Worm (Caenorhabditis elegans) whole organism, young adult: Measurements from ENCODE around the gene E02H9.3.

Source experiments
- B0019.2 ChIP-seq: fragments of 200-800 bp; sonication (Bioruptor generic); conservative IDR thresholded peaks from 2 replicates; pipeline ENCODE4 v1.3.6; 2022; ENCODE audit warnings: missing genetic modification reagents, missing genetic modification characterization, missing compliant biosample characterization
- B0035.1 ChIP-seq: sonication (generic microtip); optimal IDR thresholded peaks from 2 replicates; lab custom pipeline; 2016; ENCODE audit warnings: missing genetic modification characterization, mild to moderate bottlenecking, missing compliant biosample characterization, missing genotype, missing genetic modification reagents
- D2030.7 ChIP-seq: fragments of 200-800 bp; sonication (Bioruptor generic); IDR thresholded peaks from 2 replicates; pipeline ENCODE4 v1.3.6; 2022; ENCODE audit warnings: missing genetic modification reagents, missing genetic modification characterization, missing compliant biosample characterization
- F10E7.11 ChIP-seq: sonication (generic microtip); optimal IDR thresholded peaks from 2 replicates; lab custom pipeline; 2017; ENCODE audit warnings: mild to moderate bottlenecking, missing genetic modification characterization, moderate library complexity, missing compliant biosample characterization
- F33H1.4 ChIP-seq: fragments of 200-800 bp; sonication (Bioruptor generic); IDR thresholded peaks from 2 replicates; pipeline ENCODE4 v1.3.6; 2022; ENCODE audit warnings: missing genetic modification reagents, missing genetic modification characterization, missing compliant biosample characterization
- F39B2.1 ChIP-seq: fragments of 200-800 bp; sonication (Bioruptor generic); IDR thresholded peaks from 2 replicates; pipeline ENCODE4 v1.3.6; 2022; ENCODE audit warnings: missing genetic modification reagents, missing genetic modification characterization, missing compliant biosample characterization
- F52B5.7 ChIP-seq: sonication (generic microtip); optimal IDR thresholded peaks from 2 replicates; lab custom pipeline; 2016; ENCODE audit warnings: mild to moderate bottlenecking, missing genetic modification characterization, missing compliant biosample characterization
- K11D2.4 ChIP-seq: fragments of 200-800 bp; sonication (Bioruptor generic); IDR thresholded peaks from 2 replicates; pipeline ENCODE4 v1.3.6; 2022; ENCODE audit warnings: missing genetic modification reagents, missing genetic modification characterization, missing compliant biosample characterization
- T26A5.8 ChIP-seq: sonication (generic microtip); optimal IDR thresholded peaks from 2 replicates; lab custom pipeline; 2016; ENCODE audit warnings: missing genetic modification characterization, missing compliant biosample characterization
- Y53G8AR.9 ChIP-seq: fragments of 200-800 bp; sonication (Bioruptor generic); conservative IDR thresholded peaks from 2 replicates; pipeline ENCODE4 v1.3.6; 2022; ENCODE audit warnings: missing genetic modification reagents, missing genetic modification characterization, missing compliant biosample characterization
- Y67H2A.10 ChIP-seq: fragments of 200-800 bp; sonication (Bioruptor generic); conservative IDR thresholded peaks from 2 replicates; pipeline ENCODE4 v1.3.6; 2022; ENCODE audit warnings: missing genetic modification reagents, missing genetic modification characterization, missing compliant biosample characterization
- Y79H2A.3 ChIP-seq: fragments of 200-800 bp; sonication (Bioruptor generic); conservative IDR thresholded peaks from 2 replicates; pipeline ENCODE4 v1.3.6; 2022; ENCODE audit warnings: missing genetic modification reagents, missing genetic modification characterization, missing compliant biosample characterization
- ama-1 ChIP-seq, 3 experiments: fragments of 150-350 bp in 1 of 3; sonication (generic microtip) in 2 of 3; optimal IDR thresholded peaks; 2 replicates each; lab custom pipeline; 2014 to 2018; ENCODE audit warnings: missing biosample characterization in 2 of 3, missing genetic modification characterization in 2 of 3, missing genetic modification reagents in 2 of 3
- atf-7 ChIP-seq: sonication (generic microtip); optimal IDR thresholded peaks from 2 replicates; lab custom pipeline; 2017; ENCODE audit warnings: mild to moderate bottlenecking, missing genetic modification characterization, missing compliant biosample characterization
- attf-5 ChIP-seq: fragments of 200-800 bp; sonication (Bioruptor generic); optimal IDR thresholded peaks from 2 replicates; lab custom pipeline; 2018; ENCODE audit warnings: mild to moderate bottlenecking, missing genetic modification characterization, missing compliant biosample characterization
- cebp-1 ChIP-seq, 2 experiments: fragments of 200-800 bp in 1 of 2; sonication (Bioruptor generic) in 1 of 2; sonication (generic microtip) in 1 of 2; IDR thresholded peaks in 1 of 2; optimal IDR thresholded peaks in 1 of 2; 2 replicates each; pipeline versions ENCODE4 v1.3.6 to Lab custom; 2017 to 2022; ENCODE audit warnings: missing compliant biosample characterization in 2 of 2, missing genetic modification characterization in 2 of 2, mild to moderate bottlenecking in 1 of 2, missing genetic modification reagents in 1 of 2, moderate library complexity in 1 of 2
- ceh-40 ChIP-seq: fragments of 200-800 bp; sonication (Bioruptor generic); IDR thresholded peaks from 2 replicates; pipeline ENCODE4 v1.3.6; 2022; ENCODE audit warnings: missing genetic modification characterization, missing compliant biosample characterization
- dox-1 ChIP-seq: fragments of 200-800 bp; sonication (Bioruptor generic); IDR thresholded peaks from 2 replicates; pipeline ENCODE4 v1.3.6; 2022; ENCODE audit warnings: missing genetic modification reagents, missing genetic modification characterization, missing compliant biosample characterization
- dpl-1 ChIP-seq: fragments of 150-350 bp; optimal IDR thresholded peaks from 2 replicates; lab custom pipeline; 2014; ENCODE audit warnings: missing biosample characterization, missing genetic modification reagents, missing genetic modification characterization
- efl-1 ChIP-seq: fragments of 150-350 bp; optimal IDR thresholded peaks from 2 replicates; lab custom pipeline; 2014; ENCODE audit warnings: missing biosample characterization, missing genetic modification reagents, missing genetic modification characterization
- ets-4 ChIP-seq: fragments of 200-800 bp; sonication (Bioruptor generic); optimal IDR thresholded peaks from 2 replicates; lab custom pipeline; 2018; ENCODE audit warnings: mild to moderate bottlenecking, missing genetic modification characterization, missing compliant biosample characterization
- fkh-3 ChIP-seq: sonication (generic microtip); optimal IDR thresholded peaks from 2 replicates; lab custom pipeline; 2016; ENCODE audit warnings: mild to moderate bottlenecking, missing genetic modification characterization, missing compliant biosample characterization
- gei-17 ChIP-seq: fragments of 200-800 bp; sonication (Bioruptor generic); optimal IDR thresholded peaks from 2 replicates; lab custom pipeline; 2018; ENCODE audit warnings: mild to moderate bottlenecking, missing genetic modification characterization, missing compliant biosample characterization
- him-1 ChIP-seq: sonication (generic microtip); optimal IDR thresholded peaks from 2 replicates; lab custom pipeline; 2016; ENCODE audit warnings: missing genotype, missing genetic modification reagents, missing genetic modification characterization, missing compliant biosample characterization
- hlh-26 ChIP-seq: fragments of 200-800 bp; sonication (Bioruptor generic); conservative IDR thresholded peaks from 2 replicates; pipeline ENCODE4 v1.3.6; 2022; ENCODE audit warnings: missing genetic modification reagents, missing genetic modification characterization, missing compliant biosample characterization
- hmg-1.2 ChIP-seq: fragments of 200-800 bp; sonication (Bioruptor generic); IDR thresholded peaks from 2 replicates; pipeline ENCODE4 v1.3.6; 2022; ENCODE audit warnings: missing genetic modification reagents, missing genetic modification characterization, missing compliant biosample characterization
- lag-1 ChIP-seq: fragments of 200-800 bp; sonication (Bioruptor generic); IDR thresholded peaks from 2 replicates; pipeline ENCODE4 v1.3.6; 2022; ENCODE audit warnings: missing genetic modification reagents, missing genetic modification characterization, missing compliant biosample characterization
- let-607 ChIP-seq, 2 experiments: fragments of 200-800 bp in 1 of 2; sonication (Bioruptor generic) in 1 of 2; sonication (generic microtip) in 1 of 2; optimal IDR thresholded peaks; 2 replicates each; lab custom pipeline; 2016 to 2018; ENCODE audit warnings: mild to moderate bottlenecking in 2 of 2, missing compliant biosample characterization in 2 of 2, missing genetic modification characterization in 2 of 2, moderate library complexity in 2 of 2, missing genotype in 1 of 2
- lin-40 ChIP-seq: sonication (generic microtip); optimal IDR thresholded peaks from 2 replicates; lab custom pipeline; 2016; ENCODE audit warnings: missing genetic modification characterization, mild to moderate bottlenecking, missing compliant biosample characterization, missing genotype, missing genetic modification reagents
- lin-54 ChIP-seq: fragments of 200-800 bp; sonication (Bioruptor generic); optimal IDR thresholded peaks from 2 replicates; lab custom pipeline; 2018; ENCODE audit warnings: mild to moderate bottlenecking, missing genetic modification characterization, missing compliant biosample characterization
- lsl-1 ChIP-seq: fragments of 200-800 bp; sonication (Bioruptor generic); optimal IDR thresholded peaks from 2 replicates; lab custom pipeline; 2018; ENCODE audit warnings: mild to moderate bottlenecking, missing genetic modification characterization, moderate library complexity, missing compliant biosample characterization
- mel-28 ChIP-seq: sonication (generic microtip); optimal IDR thresholded peaks from 2 replicates; lab custom pipeline; 2016; ENCODE audit warnings: borderline replicate concordance, mild to moderate bottlenecking, missing genetic modification characterization, missing compliant biosample characterization
- nfya-1 ChIP-seq: sonication (generic microtip); optimal IDR thresholded peaks from 2 replicates; lab custom pipeline; 2017; ENCODE audit warnings: antibody characterized with exemption, missing compliant biosample characterization, missing genetic modification characterization, borderline replicate concordance; ENCODE audit not compliant: insufficient read depth
- nfya-2 ChIP-seq: fragments of 200-800 bp; sonication (Bioruptor generic); IDR thresholded peaks from 2 replicates; pipeline ENCODE4 v1.3.6; 2022; ENCODE audit warnings: missing genetic modification reagents, missing genetic modification characterization, missing compliant biosample characterization
- pbrm-1 ChIP-seq: fragments of 200-800 bp; sonication (Bioruptor generic); IDR thresholded peaks from 2 replicates; pipeline ENCODE4 v1.3.6; 2022; ENCODE audit warnings: missing genetic modification reagents, missing genetic modification characterization, missing compliant biosample characterization
- repo-1 ChIP-seq: sonication (generic microtip); optimal IDR thresholded peaks from 2 replicates; lab custom pipeline; 2017; ENCODE audit warnings: mild to moderate bottlenecking, missing genetic modification characterization, missing compliant biosample characterization
- snpc-1.3 ChIP-seq: sonication (generic microtip); optimal IDR thresholded peaks from 2 replicates; lab custom pipeline; 2017; ENCODE audit warnings: missing genetic modification characterization, mild to moderate bottlenecking, missing compliant biosample characterization, antibody characterized with exemption, moderate library complexity, missing genotype, missing genetic modification reagents; ENCODE audit not compliant: insufficient read depth
- snpc-4 ChIP-seq, 5 experiments: fragments of 150-350 bp in 1 of 5; sonication (generic microtip) in 4 of 5; optimal IDR thresholded peaks; 2 replicates each; lab custom pipeline; 2014 to 2018; ENCODE audit warnings: missing genetic modification characterization in 5 of 5, missing biosample characterization in 3 of 5, antibody characterized with exemption in 2 of 5, mild to moderate bottlenecking in 2 of 5, missing compliant biosample characterization in 2 of 5, missing genotype in 2 of 5, moderate library complexity in 2 of 5, missing genetic modification reagents in 1 of 5
- sptf-2 ChIP-seq: fragments of 200-800 bp; sonication (Bioruptor generic); optimal IDR thresholded peaks from 2 replicates; lab custom pipeline; 2018; ENCODE audit warnings: mild to moderate bottlenecking, missing genetic modification characterization, missing compliant biosample characterization
- tbx-9 ChIP-seq: sonication (generic microtip); optimal IDR thresholded peaks from 2 replicates; lab custom pipeline; 2016; ENCODE audit warnings: borderline replicate concordance, missing genetic modification characterization, inconsistent platforms, missing compliant biosample characterization
- unc-62 ChIP-seq: fragments of 150-350 bp; optimal IDR thresholded peaks from 2 replicates; lab custom pipeline; 2014; ENCODE audit warnings: missing biosample characterization, missing genetic modification reagents, missing genetic modification characterization
- ztf-18 ChIP-seq: sonication (generic microtip); optimal IDR thresholded peaks from 2 replicates; lab custom pipeline; 2016; ENCODE audit warnings: missing genotype, mild to moderate bottlenecking, missing genetic modification characterization, missing compliant biosample characterization
- ztf-22 ChIP-seq: fragments of 200-800 bp; sonication (Bioruptor generic); optimal IDR thresholded peaks from 2 replicates; lab custom pipeline; 2018; ENCODE audit warnings: mild to moderate bottlenecking, missing genetic modification characterization, moderate library complexity, missing compliant biosample characterization

The E02H9.3 gene

DNA sequence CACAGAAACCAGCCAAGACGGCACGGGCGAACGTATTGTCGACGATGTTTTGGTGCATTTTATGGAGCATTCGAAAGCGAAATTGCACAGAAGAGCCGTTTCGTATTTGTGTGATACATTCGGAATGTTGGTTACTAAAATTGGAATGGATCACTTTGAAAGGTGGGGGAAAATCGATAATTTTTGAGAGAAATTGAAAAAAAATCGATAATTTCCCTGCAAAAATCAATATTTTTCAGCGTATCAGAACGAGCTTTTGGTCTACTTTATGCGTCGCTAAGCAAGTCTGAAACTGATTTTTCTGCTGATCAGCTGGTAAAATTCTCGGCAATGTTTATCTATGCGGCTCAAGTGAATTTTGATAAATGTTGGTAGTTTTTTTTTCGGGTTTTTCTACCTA, 23.9 kb downstream of the E02H9.3 start:
- no peak for TF ChIP-seq F10E7.11 (tag; lab: Kevin White, UChicago)
- TF ChIP-seq ztf-18 (tag; lab: Kevin White, UChicago), result no peak
- no peak for TF ChIP-seq mel-28 (tag; lab: Kevin White, UChicago)
- TF ChIP-seq D2030.7, result no peak
- TF ChIP-seq dox-1 (GFP tag; lab: Robert Waterston, UW), result no peak
- no peak for TF ChIP-seq snpc-1.3 (tag; lab: Kevin White, UChicago)
- TF ChIP-seq dpl-1 (GFP tag; lab: Kevin White, UChicago), result no peak
- no peak for TF ChIP-seq hmg-1.2 (GFP tag; lab: Robert Waterston, UW)
- no peak for TF ChIP-seq Y67H2A.10 (GFP tag; lab: Robert Waterston, UW)
- TF ChIP-seq ztf-22 (GFP tag; lab: Kevin White, UChicago), result no peak

DNA sequence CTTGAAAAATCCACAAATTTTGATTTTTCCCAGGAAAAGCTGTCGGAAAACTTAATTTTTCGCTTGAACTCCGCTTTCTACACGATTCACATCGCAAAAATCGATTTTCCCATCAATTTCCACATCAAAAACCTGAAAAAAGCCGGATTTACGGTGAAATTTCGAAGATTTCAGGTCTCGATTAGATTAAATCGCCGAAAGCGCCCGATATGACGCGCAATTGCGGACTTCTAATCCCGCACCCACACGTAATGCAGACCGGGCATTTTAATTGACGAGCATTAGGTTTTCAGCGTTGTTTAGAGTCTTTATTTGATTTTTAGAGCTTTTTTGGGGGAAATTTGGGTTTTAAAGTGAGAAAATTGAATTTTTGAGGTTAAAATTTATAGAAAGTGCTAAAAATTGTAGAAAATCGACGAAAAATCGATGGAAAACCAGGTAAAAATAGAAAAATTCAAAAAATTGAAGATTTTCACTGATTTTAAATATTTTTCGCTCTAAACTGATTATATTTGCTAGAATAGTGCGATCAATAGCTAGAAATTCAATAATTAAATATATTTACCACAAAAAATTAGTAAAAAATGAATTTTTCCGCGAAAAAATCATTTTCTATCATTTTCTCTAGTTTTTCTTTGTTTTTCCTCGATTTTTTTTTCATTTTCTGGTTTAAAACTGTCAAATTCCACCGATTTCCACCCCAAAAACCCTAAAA, 28.4 kb downstream of the E02H9.3 start, which contains the start of gene Y54F10AL.1:
Y54F10AL.1 (plus strand) TSS at position 665 of the 715 bp plus-strand sequence.
- TF ChIP-seq hmg-1.2 (GFP tag; lab: Robert Waterston, UW) (no peak), lsl-1 (GFP tag; lab: Kevin White, UChicago) (peak; percentile 23), lin-54 (GFP tag; lab: Kevin White, UChicago) (no peak), nfya-2 (GFP tag; lab: Robert Waterston, UW) (no peak), ets-4 (GFP tag; lab: Kevin White, UChicago) (no peak), fkh-3 (no peak), F33H1.4 (GFP tag; lab: Robert Waterston, UW) (peak; percentile 50), B0019.2 (GFP tag; lab: Robert Waterston, UW) (no peak), efl-1 (peak; percentile 6), mel-28 (tag; lab: Kevin White, UChicago) (no peak), pbrm-1 (GFP tag; lab: Robert Waterston, UW) (no peak), K11D2.4 (no peak), atf-7 (tag; lab: Kevin White, UChicago) (no peak), let-607 (tag; optimal IDR thresholded peaks at IDR 0.05; lab: Kevin White, UChicago) (no peak), T26A5.8 (tag; lab: Kevin White, UChicago) (no peak), ama-1 (optimal IDR thresholded peaks at IDR 0.05; lab: Kevin White, UChicago) (no peak), ama-1 (GFP tag; optimal IDR thresholded peaks at IDR 0.05; lab: Kevin White, UChicago) (no peak), attf-5 (no peak), F39B2.1 (GFP tag; lab: Robert Waterston, UW) (no peak), hlh-26 (no peak), unc-62 (no peak), sptf-2 (no peak), gei-17 (no peak), B0035.1 (tag; lab: Kevin White, UChicago) (no peak), snpc-4 (GFP tag; optimal IDR thresholded peaks at IDR 0.05; lab: Kevin White, UChicago) (no peak), snpc-4 (tag; optimal IDR thresholded peaks at IDR 0.05; lab: Kevin White, UChicago) (peak in 1 of 4 experiments; percentile 38), cebp-1 (GFP tag; IDR thresholded peaks at IDR 0.05; lab: Robert Waterston, UW) (no peak), cebp-1 (tag; optimal IDR thresholded peaks at IDR 0.05; lab: Kevin White, UChicago) (no peak), tbx-9 (tag; lab: Kevin White, UChicago) (no peak), F52B5.7 (tag; lab: Kevin White, UChicago) (no peak), Y53G8AR.9 (GFP tag; lab: Robert Waterston, UW) (no peak), lin-40 (tag; lab: Kevin White, UChicago) (no peak), repo-1 (tag; lab: Kevin White, UChicago) (no peak), lag-1 (GFP tag; lab: Robert Waterston, UW) (no peak), ceh-40 (GFP tag; lab: Robert Waterston, UW) (no peak), Y79H2A.3 (no peak), nfya-1 (tag; lab: Kevin White, UChicago) (no peak), him-1 (tag; lab: Kevin White, UChicago) (no peak)
